Worm (Caenorhabditis elegans) whole organism, L1 larva: Measurements from ENCODE around the gene sdpn-1.

Experiments used
- C04F5.9 ChIP-seq: sonication (generic microtip); optimal IDR thresholded peaks from 2 replicates; lab custom pipeline; 2016; ENCODE audit warnings: missing genetic modification characterization, missing compliant biosample characterization
- aha-1 ChIP-seq: fragments of 150-350 bp; optimal IDR thresholded peaks from 2 replicates; lab custom pipeline; 2014; ENCODE audit warnings: missing biosample characterization, missing genetic modification characterization
- alr-1 ChIP-seq: fragments of 200-800 bp; sonication (Bioruptor generic); optimal IDR thresholded peaks from 2 replicates; lab custom pipeline; 2018; ENCODE audit warnings: borderline replicate concordance, mild to moderate bottlenecking, missing genetic modification characterization, missing compliant biosample characterization
- ama-1 ChIP-seq: fragments of 150-350 bp; optimal IDR thresholded peaks from 2 replicates; lab custom pipeline; 2014
- blmp-1 ChIP-seq: fragments of 150-350 bp; optimal IDR thresholded peaks from 2 replicates; lab custom pipeline; 2014; ENCODE audit warnings: missing biosample characterization, missing genetic modification characterization
- ceh-63 ChIP-seq: fragments of 200-800 bp; sonication (Bioruptor generic); optimal IDR thresholded peaks from 2 replicates; lab custom pipeline; 2018; ENCODE audit warnings: mild to moderate bottlenecking, missing genetic modification characterization, missing compliant biosample characterization
- ceh-90 ChIP-seq: sonication (generic microtip); optimal IDR thresholded peaks from 2 replicates; lab custom pipeline; 2016; ENCODE audit warnings: missing genetic modification characterization, missing compliant biosample characterization
- ces-1 ChIP-seq: fragments of 150-350 bp; optimal IDR thresholded peaks from 2 replicates; lab custom pipeline; 2014; ENCODE audit warnings: missing biosample characterization, missing genetic modification reagents, missing genetic modification characterization
- dpl-1 ChIP-seq, 3 experiments: fragments of 150-350 bp in 2 of 3; sonication (generic microtip) in 1 of 3; optimal IDR thresholded peaks; 2 replicates each; lab custom pipeline; 2014 to 2017; ENCODE audit warnings: missing biosample characterization in 3 of 3, missing genetic modification characterization in 3 of 3, missing genetic modification reagents in 3 of 3
- efl-1 ChIP-seq, 4 experiments: fragments of 150-350 bp; optimal IDR thresholded peaks in 3 of 4; peaks in 1 of 4; 1 replicate in 1 of 4; 2 replicates in 3 of 4; lab custom pipeline; 2014; ENCODE audit warnings: missing biosample characterization in 2 of 4, missing genetic modification characterization in 2 of 4, missing genetic modification reagents in 2 of 4
- egl-13 ChIP-seq: sonication (generic microtip); optimal IDR thresholded peaks from 2 replicates; lab custom pipeline; 2016; ENCODE audit warnings: missing genotype, missing genetic modification reagents, missing genetic modification characterization, missing compliant biosample characterization
- elt-2 ChIP-seq: sonication (generic microtip); optimal IDR thresholded peaks from 2 replicates; lab custom pipeline; 2016; ENCODE audit warnings: missing genetic modification characterization, mild to moderate bottlenecking, inconsistent platforms, missing compliant biosample characterization, missing genetic modification reagents
- fkh-8 ChIP-seq: sonication (generic microtip); optimal IDR thresholded peaks from 2 replicates; lab custom pipeline; 2016; ENCODE audit warnings: mild to moderate bottlenecking, missing genetic modification characterization, missing compliant biosample characterization
- fos-1 ChIP-seq: fragments of 150-350 bp; optimal IDR thresholded peaks from 2 replicates; lab custom pipeline; 2014; ENCODE audit warnings: missing biosample characterization, missing genetic modification characterization
- hlh-17 ChIP-seq: fragments of 200-800 bp; sonication (Bioruptor generic); optimal IDR thresholded peaks from 2 replicates; lab custom pipeline; 2018; ENCODE audit warnings: missing genetic modification characterization, mild to moderate bottlenecking, missing compliant biosample characterization, moderate library complexity, borderline replicate concordance
- hpl-2 ChIP-seq: fragments of 150-350 bp; optimal IDR thresholded peaks from 2 replicates; lab custom pipeline; 2014; ENCODE audit warnings: missing biosample characterization, missing genetic modification reagents, missing genetic modification characterization
- isw-1 ChIP-seq: fragments of 200-800 bp; sonication (Bioruptor generic); IDR thresholded peaks from 2 replicates; pipeline ENCODE4 v1.3.6; 2022; ENCODE audit warnings: missing genetic modification characterization, missing compliant biosample characterization
- lin-13 ChIP-seq: fragments of 150-350 bp; optimal IDR thresholded peaks from 2 replicates; lab custom pipeline; 2014; ENCODE audit warnings: missing biosample characterization, missing genetic modification reagents, missing genetic modification characterization
- lin-14 ChIP-seq: fragments of 200-800 bp; sonication (Bioruptor generic); optimal IDR thresholded peaks from 2 replicates; lab custom pipeline; 2018; ENCODE audit warnings: mild to moderate bottlenecking, missing genetic modification characterization, moderate library complexity, missing compliant biosample characterization
- lin-15B ChIP-seq: fragments of 150-350 bp; sonication (generic microtip); optimal IDR thresholded peaks from 3 replicates; lab custom pipeline; 2014; ENCODE audit warnings: missing biosample characterization, missing genetic modification characterization
- lin-35 ChIP-seq, 2 experiments: fragments of 150-350 bp; optimal IDR thresholded peaks; 2 replicates each; lab custom pipeline; 2014; ENCODE audit warnings: missing biosample characterization in 2 of 2, missing genetic modification characterization in 2 of 2, missing genetic modification reagents in 2 of 2
- lir-3 ChIP-seq: sonication (generic microtip); optimal IDR thresholded peaks from 2 replicates; lab custom pipeline; 2016; ENCODE audit warnings: mild to moderate bottlenecking, missing genetic modification characterization, moderate library complexity, missing compliant biosample characterization; ENCODE audit not compliant: poor library complexity
- lsy-2 ChIP-seq, 2 experiments: fragments of 150-350 bp; optimal IDR thresholded peaks; 2 replicates each; lab custom pipeline; 2014; ENCODE audit warnings: missing biosample characterization in 2 of 2, missing genetic modification characterization in 2 of 2
- mdl-1 ChIP-seq, 2 experiments: fragments of 150-350 bp; optimal IDR thresholded peaks; 2 replicates each; lab custom pipeline; 2014 to 2017; ENCODE audit warnings: missing biosample characterization in 2 of 2, missing genetic modification characterization in 2 of 2, inconsistent platforms in 1 of 2
- mef-2 ChIP-seq: fragments of 150-350 bp; optimal IDR thresholded peaks from 2 replicates; lab custom pipeline; 2014; ENCODE audit warnings: missing biosample characterization, missing genetic modification characterization
- nhr-11 ChIP-seq: fragments of 150-350 bp; optimal IDR thresholded peaks from 2 replicates; lab custom pipeline; 2014; ENCODE audit warnings: missing biosample characterization, missing genetic modification characterization
- nhr-28 ChIP-seq: fragments of 150-350 bp; optimal IDR thresholded peaks from 2 replicates; lab custom pipeline; 2014; ENCODE audit warnings: missing biosample characterization, missing genetic modification characterization
- nhr-71 ChIP-seq: sonication (generic microtip); optimal IDR thresholded peaks from 2 replicates; lab custom pipeline; 2016; ENCODE audit warnings: mild to moderate bottlenecking, missing genetic modification characterization, moderate library complexity, missing compliant biosample characterization
- nhr-77 ChIP-seq: fragments of 150-350 bp; optimal IDR thresholded peaks from 2 replicates; lab custom pipeline; 2014; ENCODE audit warnings: missing biosample characterization, missing genetic modification characterization
- nhr-85 ChIP-seq: sonication (generic microtip); peaks from one replicate; lab custom pipeline; 2016; ENCODE audit warnings: missing genetic modification characterization, inconsistent platforms, missing compliant biosample characterization
- nhr-90 ChIP-seq: sonication (generic microtip); optimal IDR thresholded peaks from 2 replicates; lab custom pipeline; 2016; ENCODE audit warnings: mild to moderate bottlenecking, missing genetic modification characterization, missing compliant biosample characterization; ENCODE audit not compliant: poor library complexity
- pag-3 ChIP-seq: sonication (generic microtip); optimal IDR thresholded peaks from 2 replicates; lab custom pipeline; 2017; ENCODE audit warnings: missing genetic modification characterization, mild to moderate bottlenecking, missing compliant biosample characterization, antibody characterized with exemption, borderline replicate concordance; ENCODE audit not compliant: insufficient read depth
- pax-3 ChIP-seq: fragments of 200-800 bp; sonication (Bioruptor generic); optimal IDR thresholded peaks from 2 replicates; lab custom pipeline; 2018; ENCODE audit warnings: mild to moderate bottlenecking, missing genetic modification characterization, moderate library complexity, missing compliant biosample characterization
- pqm-1 ChIP-seq: sonication (generic microtip); optimal IDR thresholded peaks from 3 replicates; lab custom pipeline; 2017; ENCODE audit warnings: missing biosample characterization, missing genetic modification characterization
- rnt-1 ChIP-seq: sonication (generic microtip); optimal IDR thresholded peaks from 2 replicates; lab custom pipeline; 2016; ENCODE audit warnings: mild to moderate bottlenecking, missing genetic modification characterization, moderate library complexity, missing compliant biosample characterization
- skn-1 ChIP-seq: fragments of 150-350 bp; optimal IDR thresholded peaks from 2 replicates; lab custom pipeline; 2014; ENCODE audit warnings: missing biosample characterization, missing genetic modification characterization
- sup-37 ChIP-seq: fragments of 200-800 bp; sonication (Bioruptor generic); optimal IDR thresholded peaks from 2 replicates; lab custom pipeline; 2018; ENCODE audit warnings: mild to moderate bottlenecking, missing genetic modification characterization, missing compliant biosample characterization
- tbx-2 ChIP-seq: sonication (generic microtip); optimal IDR thresholded peaks from 2 replicates; lab custom pipeline; 2016; ENCODE audit warnings: missing genetic modification characterization, missing compliant biosample characterization
- unc-130 ChIP-seq: fragments of 150-350 bp; optimal IDR thresholded peaks from 2 replicates; lab custom pipeline; 2017; ENCODE audit warnings: missing biosample characterization, missing genetic modification characterization, inconsistent platforms
- unc-30 ChIP-seq: sonication (generic microtip); optimal IDR thresholded peaks from 2 replicates; lab custom pipeline; 2017; ENCODE audit warnings: missing biosample characterization, missing genetic modification characterization
- unc-62 ChIP-seq: fragments of 150-350 bp; optimal IDR thresholded peaks from 2 replicates; lab custom pipeline; 2014; ENCODE audit warnings: missing biosample characterization, missing genetic modification reagents, missing genetic modification characterization
- unc-86 ChIP-seq: sonication (generic microtip); optimal IDR thresholded peaks from 2 replicates; lab custom pipeline; 2016; ENCODE audit warnings: missing genetic modification characterization, missing compliant biosample characterization
- vab-15 ChIP-seq: sonication (generic microtip); optimal IDR thresholded peaks from 2 replicates; lab custom pipeline; 2017; ENCODE audit warnings: missing genotype, mild to moderate bottlenecking, missing genetic modification characterization, missing compliant biosample characterization
- zag-1 ChIP-seq: fragments of 150-350 bp; optimal IDR thresholded peaks from 2 replicates; lab custom pipeline; 2014; ENCODE audit warnings: missing biosample characterization, missing genetic modification characterization
- zip-4 ChIP-seq: fragments of 200-800 bp; sonication (Bioruptor generic); optimal IDR thresholded peaks from 2 replicates; lab custom pipeline; 2018; ENCODE audit warnings: mild to moderate bottlenecking, missing genetic modification characterization, moderate library complexity, missing compliant biosample characterization
- ztf-11 ChIP-seq, 2 experiments: sonication (generic microtip); optimal IDR thresholded peaks; 2 replicates each; lab custom pipeline; 2016 to 2017; ENCODE audit warnings: missing genetic modification characterization in 2 of 2, missing biosample characterization in 1 of 2, missing compliant biosample characterization in 1 of 2

sdpn-1 gene

ce11 chrX:8017305-8017704 is 19.3 kb upstream of the sdpn-1 start (continued):
- no peak for TF ChIP-seq lir-3 (tag; lab: Kevin White, UChicago)
- peak; percentile 62 for TF ChIP-seq rnt-1 (tag; lab: Kevin White, UChicago)
- TF ChIP-seq ama-1 (lab: Kevin White, UChicago), result no peak
- peak; percentile 47 for TF ChIP-seq skn-1 (tag; lab: Kevin White, UChicago)
- no peak for TF ChIP-seq nhr-90
- TF ChIP-seq unc-62 (GFP tag; lab: Kevin White, UChicago), result no peak
- TF ChIP-seq egl-13 (tag; lab: Kevin White, UChicago), result peak; percentile 17
- peak in 1 of 2 experiments; percentile 45 for TF ChIP-seq lsy-2 (tag; optimal IDR thresholded peaks at IDR 0.05; lab: Kevin White, UChicago)
- TF ChIP-seq isw-1, result no peak

- TF ChIP-seq nhr-71 (tag; lab: Kevin White, UChicago) (peak; percentile 28), lin-14 (GFP tag; lab: Kevin White, UChicago) (peak; percentile 60), efl-1 (optimal IDR thresholded peaks at IDR 0.05; lab: Kevin White, UChicago) (no peak), efl-1 (GFP tag; optimal IDR thresholded peaks at IDR 0.05 in 1 of 2; lab: Kevin White, UChicago) (peak in 1 of 2 experiments; percentile 40), aha-1 (no peak), tbx-2 (tag; lab: Kevin White, UChicago) (no peak), hpl-2 (GFP tag; lab: Kevin White, UChicago) (no peak), fkh-8 (tag; lab: Kevin White, UChicago) (peak; percentile 10), zag-1 (tag; lab: Kevin White, UChicago) (no peak), mdl-1 (tag; optimal IDR thresholded peaks at IDR 0.05; lab: Kevin White, UChicago) (no peak), rnt-1 (tag; lab: Kevin White, UChicago) (peak; percentile 0)
- TF ChIP-seq, all 84 proteins: peak for 5
Measured at ce11 chrX:8015889-8016288, 17.9 kb upstream of the sdpn-1 start.

ce11 chrX:8014407-8015003 is 16.5 kb upstream of the sdpn-1 start, which contains the start of gene unk-1:
Gene unk-1, plus strand, starts transcription at chrX:8014983.
- peak; percentile 12 for TF ChIP-seq lin-14 (GFP tag; lab: Kevin White, UChicago)
- TF ChIP-seq mdl-1 (tag; optimal IDR thresholded peaks at IDR 0.05; lab: Kevin White, UChicago), result no peak
- TF ChIP-seq vab-15 (tag; lab: Kevin White, UChicago), result no peak
- TF ChIP-seq fkh-8 (tag; lab: Kevin White, UChicago), result no peak
- no peak for TF ChIP-seq aha-1
- no peak for TF ChIP-seq zip-4
- TF ChIP-seq unc-30 (tag; lab: Kevin White, UChicago), result no peak
- TF ChIP-seq alr-1 (tag; lab: Kevin White, UChicago), result no peak
- no peak for TF ChIP-seq ceh-90 (tag; lab: Kevin White, UChicago)
- no peak for TF ChIP-seq nhr-28
- no peak for TF ChIP-seq hpl-2 (GFP tag; lab: Kevin White, UChicago)
- no peak for TF ChIP-seq fos-1 (tag; lab: Kevin White, UChicago)
- no peak for TF ChIP-seq nhr-90
- TF ChIP-seq mef-2 (tag; lab: Kevin White, UChicago), result no peak
- no peak for TF ChIP-seq hlh-17 (GFP tag; lab: Kevin White, UChicago)
- no peak for TF ChIP-seq ces-1 (GFP tag; lab: Kevin White, UChicago)
- no peak for TF ChIP-seq ceh-63 (GFP tag; lab: Kevin White, UChicago)
- no peak for TF ChIP-seq dpl-1 (GFP tag; optimal IDR thresholded peaks at IDR 0.05; lab: Kevin White, UChicago)
- no peak for TF ChIP-seq lin-13 (GFP tag; lab: Kevin White, UChicago)
- TF ChIP-seq pqm-1, result no peak
- TF ChIP-seq unc-130 (tag; lab: Kevin White, UChicago), result no peak
- no peak for TF ChIP-seq pag-3 (tag; lab: Kevin White, UChicago)
- TF ChIP-seq blmp-1 (tag; lab: Kevin White, UChicago), result no peak
- TF ChIP-seq unc-86 (tag; lab: Kevin White, UChicago), result no peak
- TF ChIP-seq elt-2 (tag; lab: Kevin White, UChicago), result peak; percentile 43
- no peak for TF ChIP-seq pax-3 (tag; lab: Kevin White, UChicago)
- peak; percentile 49 for TF ChIP-seq nhr-85 (tag; lab: Kevin White, UChicago)
- no peak for TF ChIP-seq nhr-77 (tag; lab: Kevin White, UChicago)
- no peak for TF ChIP-seq lin-15B (tag; lab: Kevin White, UChicago)
- peak in 1 of 2 experiments; percentile 13 for TF ChIP-seq lin-35 (GFP tag; optimal IDR thresholded peaks at IDR 0.05; lab: Kevin White, UChicago)
- no peak for TF ChIP-seq tbx-2 (tag; lab: Kevin White, UChicago)
- TF ChIP-seq nhr-11 (tag; lab: Kevin White, UChicago), result no peak
- no peak for TF ChIP-seq ztf-11 (tag; optimal IDR thresholded peaks at IDR 0.05; lab: Kevin White, UChicago)
- TF ChIP-seq C04F5.9 (tag; lab: Kevin White, UChicago), result no peak
- no peak for TF ChIP-seq sup-37 (GFP tag; lab: Kevin White, UChicago)
